Fruit fly (Drosophila melanogaster) whole organism, adult: ENCODE measurements around the gene Ets21C.
A peak's percentile ranks its signal among the peaks of the same experiment; 100 is the strongest.

ENCODE experiments used
- CG11617 ChIP-seq: fragments of 200-800 bp; sonication (Bioruptor generic); optimal IDR thresholded peaks from 2 replicates; lab custom pipeline; 2017; ENCODE audit warnings: mild to moderate bottlenecking, missing biosample characterization, missing genetic modification reagents, missing genetic modification characterization
- CG12768 ChIP-seq: fragments of 200-800 bp; sonication (Bioruptor generic); optimal IDR thresholded peaks from 2 replicates; lab custom pipeline; 2017; ENCODE audit warnings: missing biosample characterization, missing genetic modification characterization, mild to moderate bottlenecking, moderate library complexity, missing genetic modification reagents
- CG14711 ChIP-seq: fragments of 200-800 bp; sonication (Bioruptor generic); optimal IDR thresholded peaks from 2 replicates; lab custom pipeline; 2018; ENCODE audit warnings: missing biosample characterization, mild to moderate bottlenecking, missing genetic modification characterization, moderate library complexity
- CG1620 ChIP-seq: fragments of 200-800 bp; sonication (Bioruptor generic); optimal IDR thresholded peaks from 2 replicates; lab custom pipeline; 2016; ENCODE audit warnings: missing biosample characterization, missing genetic modification characterization
- CG33017 ChIP-seq: fragments of 200-800 bp; sonication (Bioruptor generic); optimal IDR thresholded peaks from 2 replicates; lab custom pipeline; 2018; ENCODE audit warnings: missing biosample characterization, mild to moderate bottlenecking, missing genetic modification characterization, moderate library complexity
- CG5204 ChIP-seq: fragments of 200-800 bp; sonication (Bioruptor generic); optimal IDR thresholded peaks from 2 replicates; lab custom pipeline; 2016; ENCODE audit warnings: missing biosample characterization, missing genetic modification characterization
- CG7045 ChIP-seq: fragments of 200-800 bp; sonication (Bioruptor generic); optimal IDR thresholded peaks from 2 replicates; lab custom pipeline; 2017; ENCODE audit warnings: missing biosample characterization, mild to moderate bottlenecking, missing genetic modification characterization
- CG7101 ChIP-seq: fragments of 200-800 bp; sonication (Bioruptor generic); optimal IDR thresholded peaks from 2 replicates; lab custom pipeline; 2018; ENCODE audit warnings: missing biosample characterization, mild to moderate bottlenecking, missing genetic modification characterization, moderate library complexity
- Clk ChIP-seq: fragments of 200-800 bp; sonication (Bioruptor generic); optimal IDR thresholded peaks from 2 replicates; lab custom pipeline; 2017; ENCODE audit warnings: missing biosample characterization, missing genetic modification characterization
- Crg-1 ChIP-seq: fragments of 200-800 bp; sonication (Bioruptor generic); optimal IDR thresholded peaks from 2 replicates; lab custom pipeline; 2016; ENCODE audit warnings: missing biosample characterization, missing genetic modification characterization
- Hr96 ChIP-seq: fragments of 200-800 bp; sonication (Bioruptor generic); optimal IDR thresholded peaks from 2 replicates; lab custom pipeline; 2016; ENCODE audit warnings: missing biosample characterization, missing genetic modification characterization
- Mnt ChIP-seq: fragments of 200-800 bp; sonication (Bioruptor generic); optimal IDR thresholded peaks from 2 replicates; lab custom pipeline; 2016; ENCODE audit warnings: missing biosample characterization, mild to moderate bottlenecking, missing genetic modification characterization
- bab1 ChIP-seq: fragments of 200-800 bp; sonication (Bioruptor generic); optimal IDR thresholded peaks from 3 replicates; lab custom pipeline; 2019; ENCODE audit warnings: missing biosample characterization, mild to moderate bottlenecking, missing genetic modification characterization, moderate library complexity
- cic ChIP-seq: fragments of 200-800 bp; sonication (Bioruptor generic); optimal IDR thresholded peaks from 2 replicates; lab custom pipeline; 2017; ENCODE audit warnings: missing biosample characterization, mild to moderate bottlenecking, missing genetic modification characterization, moderate library complexity
- cnc ChIP-seq, 2 experiments: fragments of >200 bp; optimal IDR thresholded peaks; 2 replicates each; lab custom pipeline; 2017
- kay ChIP-seq: fragments of 200-800 bp; sonication (Bioruptor generic); peaks from one replicate; lab custom pipeline; 2016; ENCODE audit warnings: missing biosample characterization, missing genetic modification characterization, borderline replicate concordance
- ovo ChIP-seq: fragments of 200-800 bp; sonication (Bioruptor generic); optimal IDR thresholded peaks from 2 replicates; lab custom pipeline; 2016; ENCODE audit warnings: missing biosample characterization, missing genetic modification characterization
- pad ChIP-seq: fragments of 200-800 bp; sonication (Bioruptor generic); optimal IDR thresholded peaks from 3 replicates; lab custom pipeline; 2017; ENCODE audit warnings: missing biosample characterization, missing genetic modification characterization, mild to moderate bottlenecking, moderate library complexity, missing genetic modification reagents
- tj ChIP-seq: fragments of 200-800 bp; sonication (Bioruptor generic); optimal IDR thresholded peaks from 3 replicates; lab custom pipeline; 2017; ENCODE audit warnings: missing biosample characterization, mild to moderate bottlenecking, missing genetic modification characterization, moderate library complexity
- toe ChIP-seq: fragments of 200-800 bp; sonication (Bioruptor generic); optimal IDR thresholded peaks from 2 replicates; lab custom pipeline; 2016; ENCODE audit warnings: missing biosample characterization, missing genetic modification characterization

The Ets21C gene

DNA sequence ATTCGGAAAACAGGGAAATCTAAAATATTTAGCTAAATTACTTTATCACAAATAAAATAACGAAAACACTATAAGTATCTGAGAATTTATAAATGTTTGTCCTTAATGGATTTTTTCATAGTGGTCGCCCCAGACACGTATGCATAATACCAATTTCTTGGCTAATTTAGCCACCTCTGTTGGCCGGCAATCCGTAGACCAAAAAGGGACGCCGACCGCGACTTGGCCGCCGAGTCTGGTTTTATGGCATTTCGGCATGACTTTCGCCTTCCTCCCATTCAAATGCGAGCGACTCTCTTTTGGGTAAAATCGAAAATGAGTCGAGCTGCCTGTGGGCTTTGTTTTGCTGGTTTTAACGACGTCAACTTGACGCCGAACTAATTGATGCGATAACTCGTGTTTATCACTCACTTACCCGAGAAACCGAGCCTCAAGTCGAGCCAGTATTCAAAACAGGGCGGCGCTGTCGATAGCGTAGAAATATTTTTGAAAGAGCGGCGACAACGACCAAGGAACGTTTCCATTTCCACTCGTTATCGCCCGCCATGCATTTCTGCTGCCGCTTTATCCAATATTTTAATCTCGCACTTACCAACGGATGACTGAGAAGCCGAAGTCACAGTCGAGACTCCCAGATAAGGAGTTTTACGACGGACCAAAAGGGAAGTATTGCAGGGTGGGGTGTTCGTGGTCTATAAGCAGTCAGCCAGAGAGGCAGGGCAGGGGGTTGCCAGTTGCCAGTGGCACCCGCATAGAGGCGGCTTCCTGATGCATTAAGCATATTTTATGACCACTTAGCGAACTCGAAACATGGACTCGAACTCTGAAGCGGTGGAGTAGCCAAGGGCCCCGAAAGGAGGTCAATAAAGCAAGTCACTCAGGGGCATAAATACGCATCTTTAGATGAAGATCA is 33.5 kb downstream of the Ets21C start:
- TF ChIP-seq CG12768 (no peak), CG11617 (no peak), cic (GFP tag; lab: Kevin White, UChicago) (no peak), Mnt (no peak), pad (GFP tag; lab: Kevin White, UChicago) (no peak), kay (no peak), CG7101 (tag; lab: Kevin White, UChicago) (no peak), cnc (optimal IDR thresholded peaks at IDR 0.05; lab: Kevin White, UChicago) (no peak), Hr96 (GFP tag; lab: Kevin White, UChicago) (no peak), bab1 (no peak), CG1620 (no peak), tj (no peak), ovo (no peak), CG14711 (tag; lab: Kevin White, UChicago) (no peak)

DNA sequence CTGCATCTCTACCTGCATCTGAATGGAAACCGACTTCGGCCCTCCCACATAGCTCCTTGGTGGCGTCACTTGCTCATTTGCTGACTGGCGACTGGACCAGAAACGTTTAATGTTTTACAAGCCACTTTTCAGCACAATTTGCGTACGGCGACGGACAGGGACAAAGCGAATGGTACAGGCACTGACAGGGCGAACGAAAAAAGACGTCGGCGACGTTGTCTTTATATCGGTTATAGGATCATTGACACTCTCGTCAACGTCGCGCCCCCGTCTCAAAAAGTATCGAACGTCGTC is 34.2 kb downstream of the Ets21C start:
- no peak for TF ChIP-seq cnc (optimal IDR thresholded peaks at IDR 0.05; lab: Kevin White, UChicago)
- no peak for TF ChIP-seq kay
- TF ChIP-seq CG7045 (GFP tag; lab: Kevin White, UChicago) = no peak
- TF ChIP-seq CG7101 (tag; lab: Kevin White, UChicago) = no peak
- no peak for TF ChIP-seq pad (GFP tag; lab: Kevin White, UChicago)
- no peak for TF ChIP-seq CG12768
- no peak for TF ChIP-seq CG33017 (tag; lab: Kevin White, UChicago)
- no peak for TF ChIP-seq ovo

DNA sequence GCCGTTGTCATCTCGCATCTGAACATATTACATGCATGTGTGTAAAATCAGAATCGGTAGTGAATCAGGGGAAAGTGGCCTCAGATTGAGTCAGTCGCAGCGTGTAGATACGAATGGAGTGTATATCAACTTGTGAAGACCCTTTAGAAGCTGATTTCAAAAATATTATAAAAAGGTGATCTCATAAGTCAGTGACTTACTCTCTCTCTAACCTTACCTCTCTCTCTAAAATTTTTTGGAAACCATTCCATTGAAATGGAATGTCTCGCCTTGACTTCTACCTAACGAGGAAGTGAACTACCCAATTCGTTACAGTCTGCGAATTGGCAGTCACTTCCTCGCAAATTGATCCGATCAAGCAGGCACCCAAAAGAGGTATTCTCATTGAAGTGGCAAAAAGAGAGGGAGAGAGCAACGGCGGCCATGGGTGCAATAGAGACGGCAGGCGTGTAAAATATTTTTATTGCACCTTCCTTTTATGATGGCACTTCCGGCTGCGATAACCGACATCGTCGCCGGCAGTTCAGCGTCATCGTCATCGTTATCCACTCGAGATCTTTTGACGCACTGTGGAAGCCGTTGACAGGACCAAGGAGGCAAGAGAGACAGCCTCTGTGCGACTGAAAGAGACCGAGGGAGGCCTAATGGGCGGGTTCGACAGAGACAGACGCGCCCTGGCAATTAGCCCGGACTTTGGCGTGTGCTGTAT is 34.7 kb downstream of the Ets21C start:
- no peak for TF ChIP-seq CG14711 (tag; lab: Kevin White, UChicago)
- no peak for TF ChIP-seq cnc (optimal IDR thresholded peaks at IDR 0.05; lab: Kevin White, UChicago)
- TF ChIP-seq CG12768 = no peak
- TF ChIP-seq Crg-1 (GFP tag; lab: Kevin White, UChicago) = no peak
- no peak for TF ChIP-seq toe (GFP tag; lab: Kevin White, UChicago)
- no peak for TF ChIP-seq CG11617
- TF ChIP-seq Clk (GFP tag; lab: Kevin White, UChicago) = no peak
- TF ChIP-seq tj = no peak
- TF ChIP-seq ovo = no peak
- no peak for TF ChIP-seq cic (GFP tag; lab: Kevin White, UChicago)
- no peak for TF ChIP-seq CG7101 (tag; lab: Kevin White, UChicago)
- no peak for TF ChIP-seq bab1
- no peak for TF ChIP-seq CG5204 (GFP tag; lab: Kevin White, UChicago)
- TF ChIP-seq Hr96 (GFP tag; lab: Kevin White, UChicago) = no peak

DNA sequence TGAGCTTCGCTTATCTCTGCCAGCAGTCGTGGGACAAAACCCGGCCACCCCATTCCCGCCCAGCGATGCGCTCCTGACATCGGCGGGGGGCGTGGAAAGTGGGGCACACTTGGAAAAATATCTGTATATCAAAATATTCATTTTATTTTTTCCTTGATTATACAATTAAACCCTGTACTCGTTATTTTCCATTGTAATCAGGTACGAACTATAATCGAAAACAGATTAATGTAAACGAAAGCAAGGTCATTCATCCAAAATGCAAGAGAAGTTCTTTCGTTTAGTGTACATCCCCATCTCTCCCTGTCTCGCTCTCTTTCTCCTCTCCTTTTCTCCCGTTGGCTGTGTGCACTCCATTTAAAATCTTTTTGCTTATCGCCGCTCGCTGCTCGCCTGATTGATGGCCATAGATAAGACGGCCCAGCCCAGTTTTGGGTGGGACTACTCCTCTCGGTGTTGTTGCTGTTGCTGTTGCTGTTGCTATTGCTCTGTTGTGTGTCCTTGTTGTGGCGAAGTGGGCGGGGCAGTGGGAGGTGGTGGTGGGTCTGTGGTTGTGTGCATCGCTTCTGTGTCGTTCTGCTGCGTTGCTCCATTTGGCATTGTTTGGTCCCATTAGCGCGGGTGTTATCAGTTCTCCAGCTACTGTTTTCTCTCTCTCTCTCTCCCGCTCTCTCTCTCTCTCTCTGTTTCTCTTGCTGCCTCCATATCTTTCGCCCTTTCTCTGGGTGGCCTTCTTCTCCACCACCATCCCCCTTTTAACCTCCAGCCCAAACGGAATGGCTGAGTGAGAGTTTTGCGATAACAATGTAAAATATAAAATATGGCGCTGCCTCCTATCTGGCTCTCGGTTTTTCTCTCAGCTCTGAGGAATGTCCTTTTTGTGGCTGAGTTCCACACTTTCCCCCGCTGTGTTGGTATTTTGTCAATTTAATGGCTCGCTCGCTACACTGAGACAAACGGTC is 36.4 kb downstream of the Ets21C start:
- peak; percentile 30 for TF ChIP-seq kay
- TF ChIP-seq CG11617 = no peak

DNA sequence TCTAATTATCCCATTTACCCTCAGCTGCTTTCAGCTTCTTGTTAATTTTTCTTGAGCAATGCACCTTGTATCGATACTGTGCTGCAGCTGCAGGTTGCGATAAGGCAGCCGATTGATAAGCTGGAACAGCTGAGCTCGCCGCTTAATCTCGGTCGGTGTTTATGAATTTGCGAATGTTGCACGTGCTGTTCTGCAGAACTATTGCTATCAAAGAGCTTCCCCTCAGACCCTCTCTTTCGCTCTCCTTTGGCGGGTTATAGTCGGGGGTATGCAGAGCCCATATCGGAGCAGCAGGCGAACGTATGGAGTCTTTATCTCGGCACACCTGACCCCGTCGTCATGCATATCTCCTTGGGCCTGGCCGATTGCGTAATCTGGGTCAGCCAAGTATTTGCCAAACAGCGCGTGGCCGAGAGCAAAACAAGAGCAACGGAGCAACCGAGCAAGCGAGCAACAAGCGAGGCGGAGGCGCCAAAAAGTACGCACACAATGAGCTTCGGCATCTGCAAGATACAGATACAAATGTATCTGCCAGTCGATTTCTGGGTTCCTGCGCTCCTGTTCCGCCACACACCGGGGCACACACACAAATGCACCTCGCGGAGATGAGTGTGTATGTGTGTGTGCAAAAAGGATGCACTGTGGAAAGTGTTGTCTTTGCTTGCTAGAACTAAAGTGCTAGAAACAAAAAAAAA is 38.5 kb downstream of the Ets21C start:
- TF ChIP-seq CG12768 (no peak), Mnt (no peak), ovo (no peak), Clk (GFP tag; lab: Kevin White, UChicago) (no peak), CG5204 (GFP tag; lab: Kevin White, UChicago) (no peak), CG1620 (no peak), cnc (optimal IDR thresholded peaks at IDR 0.05; lab: Kevin White, UChicago) (no peak), Crg-1 (GFP tag; lab: Kevin White, UChicago) (no peak), toe (GFP tag; lab: Kevin White, UChicago) (no peak), pad (GFP tag; lab: Kevin White, UChicago) (no peak), Hr96 (GFP tag; lab: Kevin White, UChicago) (no peak), cic (GFP tag; lab: Kevin White, UChicago) (no peak), bab1 (no peak), tj (no peak), CG11617 (no peak), CG7045 (GFP tag; lab: Kevin White, UChicago) (no peak), CG7101 (tag; lab: Kevin White, UChicago) (no peak), kay (no peak), CG14711 (tag; lab: Kevin White, UChicago) (no peak), CG33017 (tag; lab: Kevin White, UChicago) (no peak)
